Fruit fly (Drosophila melanogaster): ENCODE data around the gene BicC.

BicC gene

DNA sequence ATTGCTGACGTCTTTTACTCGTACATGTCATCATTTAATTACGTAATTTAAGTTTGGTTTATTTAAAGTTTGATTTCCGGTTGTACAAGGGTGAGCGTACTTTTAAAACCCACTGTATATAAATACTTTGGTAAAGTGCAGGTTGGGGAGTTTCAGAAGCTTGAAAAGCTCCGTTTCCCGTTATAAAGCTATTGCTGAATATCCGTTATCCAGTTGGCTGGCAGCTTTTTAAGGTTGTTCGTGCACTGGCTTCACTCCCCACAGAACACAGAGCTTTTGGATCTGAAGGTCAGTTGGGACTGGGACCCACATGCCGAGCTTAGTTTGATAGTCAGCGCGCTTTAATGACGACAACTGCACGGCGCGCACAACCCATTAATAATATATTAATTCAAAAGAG lies at the start of gene BicC, which contains the start of gene CG45084:
Gene BicC, plus strand, starts transcription at position 321 of the 400 bp plus-strand sequence.
Gene CG45084, plus strand, starts transcription at position 321 of the 400 bp plus-strand sequence.
- TF ChIP-seq Pif1B (GFP tag; optimal IDR thresholded peaks at IDR 0.05) (no peak), CG8159 (tag; optimal IDR thresholded peaks at IDR 0.05) (no peak), CG8301 (tag; optimal IDR thresholded peaks at IDR 0.05) (no peak), CG34367 (tag; optimal IDR thresholded peaks at IDR 0.05) (no peak), rn (GFP tag; IDR thresholded peaks at IDR 0.05) (no peak), CG17806 (tag; optimal IDR thresholded peaks at IDR 0.05) (no peak), CG12605 (GFP tag; IDR thresholded peaks at IDR 0.05) (no peak), CG4496 (GFP tag; IDR thresholded peaks at IDR 0.05) (no peak), Pif1A (GFP tag; optimal IDR thresholded peaks at IDR 0.05) (no peak), EcR (GFP tag; optimal IDR thresholded peaks at IDR 0.05) (no peak), CG15710 (tag; optimal IDR thresholded peaks at IDR 0.05) (no peak), D1 (tag; optimal IDR thresholded peaks at IDR 0.05) (no peak), CG10348 (GFP tag; IDR thresholded peaks at IDR 0.05) (no peak), gl (tag; optimal IDR thresholded peaks at IDR 0.05) (no peak)

dm6 chr2L:16000199-16000598 lies 41.6 kb upstream of the BicC start, which contains the start of gene beat-Ic:
beat-Ic (plus strand) TSS chr2L:16000291.
- TF ChIP-seq CG4496 (GFP tag; IDR thresholded peaks at IDR 0.05) (no peak), Pif1A (GFP tag; optimal IDR thresholded peaks at IDR 0.05) (no peak)

- TF ChIP-seq D1 (tag; optimal IDR thresholded peaks at IDR 0.05) (no peak), fd96Ca (GFP tag; IDR thresholded peaks at IDR 0.05) (no peak), CG17806 (tag; optimal IDR thresholded peaks at IDR 0.05) (no peak), rn (GFP tag; IDR thresholded peaks at IDR 0.05) (no peak), CG32121 (GFP tag; IDR thresholded peaks at IDR 0.05) (no peak)
These were observed 38.3 kb upstream of the BicC start, which contains the start of gene CG34167 for dm6 chr2L:16003541-16003940. CG34167 (minus strand) TSS chr2L:16003641.

DNA sequence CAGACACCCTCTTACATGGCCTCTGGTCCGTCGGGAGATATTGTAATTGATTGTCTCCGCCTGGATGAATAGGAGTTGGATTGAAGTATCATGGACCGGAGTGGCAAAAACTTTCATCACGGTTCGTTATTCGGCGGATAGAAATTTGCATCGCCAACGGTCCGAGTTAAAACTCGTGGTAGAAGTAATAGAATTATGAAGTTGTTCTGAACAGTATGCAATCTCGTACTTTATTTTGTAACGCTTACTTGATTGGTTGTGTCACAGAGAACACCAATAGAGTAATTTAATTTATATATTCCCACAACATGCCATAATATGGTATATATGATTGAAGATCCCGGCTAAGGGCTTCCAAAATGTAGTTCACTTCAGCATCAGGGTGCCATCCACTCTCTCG lies 37.8 kb upstream of the BicC start, which contains the start of the genes CG13245 and CG43816:
Gene CG13245, plus strand, starts transcription at position 301 of the 400 bp plus-strand sequence.
Gene CG43816, plus strand, starts transcription at position 301 of the 400 bp plus-strand sequence.
- TF ChIP-seq CG4496 (GFP tag; IDR thresholded peaks at IDR 0.05): no peak
- TF ChIP-seq fd96Ca (GFP tag; IDR thresholded peaks at IDR 0.05): no peak
- TF ChIP-seq CG17806 (tag; optimal IDR thresholded peaks at IDR 0.05): no peak
- no peak for TF ChIP-seq CG13204 (GFP tag; optimal IDR thresholded peaks at IDR 0.05)
- TF ChIP-seq CG9948 (tag; optimal IDR thresholded peaks at IDR 0.05): no peak
- no peak for TF ChIP-seq gl (tag; optimal IDR thresholded peaks at IDR 0.05)
- TF ChIP-seq CG15710 (tag; optimal IDR thresholded peaks at IDR 0.05): no peak
- TF ChIP-seq CG34367 (tag; optimal IDR thresholded peaks at IDR 0.05): no peak

DNA sequence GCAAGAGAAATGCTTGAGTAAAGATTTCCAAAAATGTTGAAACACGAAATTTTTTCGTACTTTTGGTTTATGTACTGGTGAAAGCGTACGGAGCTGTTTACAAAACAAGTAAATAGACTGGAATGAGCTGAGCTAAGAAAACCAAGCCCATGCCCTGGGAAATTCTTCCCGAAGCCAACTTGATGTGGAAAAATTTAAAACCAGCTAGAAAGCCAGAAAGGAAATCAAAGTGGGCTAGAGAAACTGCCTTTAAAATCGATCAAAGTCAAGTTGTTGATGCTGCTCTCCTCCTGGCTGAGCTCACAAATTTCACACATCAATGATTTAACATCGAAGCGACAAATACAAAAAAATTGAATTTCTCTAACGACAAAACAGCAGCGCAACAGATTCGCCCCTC lies 35.7 kb upstream of the BicC start, which contains the start of gene CG31820:
Gene CG31820, minus strand, starts transcription at position 101 of the 400 bp plus-strand sequence.
- TF ChIP-seq Snoo (tag; optimal IDR thresholded peaks at IDR 0.05) (no peak), CG32121 (GFP tag; IDR thresholded peaks at IDR 0.05) (no peak), CG13204 (GFP tag; optimal IDR thresholded peaks at IDR 0.05) (no peak), CG12605 (GFP tag; IDR thresholded peaks at IDR 0.05) (no peak), Pif1A (GFP tag; optimal IDR thresholded peaks at IDR 0.05) (no peak), CG8301 (tag; optimal IDR thresholded peaks at IDR 0.05) (no peak), gl (tag; optimal IDR thresholded peaks at IDR 0.05) (no peak), CG8159 (tag; optimal IDR thresholded peaks at IDR 0.05) (no peak), Pif1B (GFP tag; optimal IDR thresholded peaks at IDR 0.05) (no peak), CG34367 (tag; optimal IDR thresholded peaks at IDR 0.05) (no peak), CG9948 (tag; optimal IDR thresholded peaks at IDR 0.05) (no peak), rn (GFP tag; IDR thresholded peaks at IDR 0.05) (no peak), CG10348 (GFP tag; IDR thresholded peaks at IDR 0.05) (no peak), Ets98B (GFP tag; IDR thresholded peaks at IDR 0.05) (no peak), CG14655 (GFP tag; optimal IDR thresholded peaks at IDR 0.05) (no peak), CG4496 (GFP tag; IDR thresholded peaks at IDR 0.05) (no peak), EcR (GFP tag; optimal IDR thresholded peaks at IDR 0.05) (no peak)

dm6 chr2L:16026693-16027092 lies 15.2 kb upstream of the BicC start:
- TF ChIP-seq CG13204 (GFP tag; optimal IDR thresholded peaks at IDR 0.05) (no peak), CG4496 (GFP tag; IDR thresholded peaks at IDR 0.05) (no peak), CG9948 (tag; optimal IDR thresholded peaks at IDR 0.05) (no peak), Ets98B (GFP tag; IDR thresholded peaks at IDR 0.05) (no peak), CG15710 (tag; optimal IDR thresholded peaks at IDR 0.05) (no peak), CG32121 (GFP tag; IDR thresholded peaks at IDR 0.05) (no peak)

- no peak for TF ChIP-seq Pif1A (GFP tag; optimal IDR thresholded peaks at IDR 0.05)
- TF ChIP-seq EcR (GFP tag; optimal IDR thresholded peaks at IDR 0.05): no peak
- TF ChIP-seq CG34367 (tag; optimal IDR thresholded peaks at IDR 0.05): no peak
- TF ChIP-seq CG10348 (GFP tag; IDR thresholded peaks at IDR 0.05): no peak
- no peak for TF ChIP-seq CG8159 (tag; optimal IDR thresholded peaks at IDR 0.05)
- TF ChIP-seq Snoo (tag; optimal IDR thresholded peaks at IDR 0.05): no peak
- TF ChIP-seq CG13204 (GFP tag; optimal IDR thresholded peaks at IDR 0.05): no peak
- TF ChIP-seq rn (GFP tag; IDR thresholded peaks at IDR 0.05): no peak
- TF ChIP-seq Ets98B (GFP tag; IDR thresholded peaks at IDR 0.05): no peak
- no peak for TF ChIP-seq CG32121 (GFP tag; IDR thresholded peaks at IDR 0.05)
- no peak for TF ChIP-seq CG4496 (GFP tag; IDR thresholded peaks at IDR 0.05)
These were observed 1.6 kb upstream of the BicC start for dm6 chr2L:16040255-16040654.
